Worm (Caenorhabditis elegans) whole organism, L4 larva: Measurements from ENCODE around the gene ZK622.5.

Experiments used
- F44E2.7 ChIP-seq: fragments of 200-800 bp; sonication (Bioruptor generic); IDR thresholded peaks from 2 replicates; pipeline ENCODE4 v2.1.2; 2022; ENCODE audit warnings: missing genetic modification characterization, missing compliant biosample characterization
- F49E8.2 ChIP-seq: sonication (generic microtip); optimal IDR thresholded peaks from 2 replicates; lab custom pipeline; 2016; ENCODE audit warnings: missing compliant biosample characterization, mild to moderate bottlenecking, missing genetic modification characterization, borderline replicate concordance
- T26A8.4 ChIP-seq: fragments of 200-800 bp; sonication (Bioruptor generic); IDR thresholded peaks from 2 replicates; pipeline ENCODE4 v1.3.6; 2022; ENCODE audit warnings: missing genetic modification characterization, missing compliant biosample characterization
- ZK546.5 ChIP-seq, 2 experiments: sonication (generic microtip); optimal IDR thresholded peaks; 2 replicates each; lab custom pipeline; 2017; ENCODE audit warnings: missing biosample characterization in 2 of 2, missing genetic modification characterization in 2 of 2
- aha-1 ChIP-seq: fragments of 150-350 bp; peaks from one replicate; lab custom pipeline; 2014; ENCODE audit warnings: missing biosample characterization, missing genetic modification characterization
- aly-2 ChIP-seq: sonication (generic microtip); optimal IDR thresholded peaks from 2 replicates; lab custom pipeline; 2018; ENCODE audit warnings: missing biosample characterization, missing genetic modification characterization
- arid-1 ChIP-seq: fragments of 200-800 bp; sonication (Bioruptor generic); conservative IDR thresholded peaks from 2 replicates; pipeline ENCODE4 v1.3.6; 2022; ENCODE audit warnings: missing genetic modification reagents, missing genetic modification characterization, missing compliant biosample characterization
- ceh-44 ChIP-seq: fragments of 200-800 bp; sonication (Bioruptor generic); IDR thresholded peaks from 2 replicates; pipeline ENCODE4 v1.3.6; 2022; ENCODE audit warnings: missing genetic modification reagents, missing genetic modification characterization, missing compliant biosample characterization
- ceh-62 ChIP-seq: sonication (generic microtip); optimal IDR thresholded peaks from 2 replicates; lab custom pipeline; 2017; ENCODE audit warnings: missing biosample characterization, missing genetic modification characterization
- cey-2 ChIP-seq: sonication (generic microtip); optimal IDR thresholded peaks from 3 replicates; lab custom pipeline; 2017; ENCODE audit warnings: missing genetic modification characterization, mild to moderate bottlenecking, missing compliant biosample characterization, antibody characterized with exemption, borderline replicate concordance; ENCODE audit not compliant: insufficient read depth
- daf-12 ChIP-seq: fragments of 150-350 bp; optimal IDR thresholded peaks from 2 replicates; lab custom pipeline; 2014; ENCODE audit warnings: missing biosample characterization, missing genetic modification reagents, missing genetic modification characterization
- daf-16 ChIP-seq, 3 experiments: sonication (generic microtip); optimal IDR thresholded peaks; 2 replicates each; lab custom pipeline; 2016 to 2017; ENCODE audit warnings: missing genetic modification characterization in 3 of 3, missing genetic modification reagents in 3 of 3, mild to moderate bottlenecking in 2 of 3, missing compliant biosample characterization in 2 of 3, missing biosample characterization in 1 of 3, moderate library complexity in 1 of 3
- dmd-6 ChIP-seq: fragments of 200-800 bp; sonication (Bioruptor generic); IDR thresholded peaks from 2 replicates; pipeline ENCODE4 v1.3.6; 2022; ENCODE audit warnings: missing genetic modification reagents, missing genetic modification characterization, missing compliant biosample characterization
- dmd-9 ChIP-seq: fragments of 200-800 bp; sonication (Bioruptor generic); IDR thresholded peaks from 2 replicates; pipeline ENCODE4 v1.3.6; 2022; ENCODE audit warnings: missing genetic modification reagents, missing genetic modification characterization, missing compliant biosample characterization
- dpl-1 ChIP-seq: fragments of 150-350 bp; optimal IDR thresholded peaks from 2 replicates; lab custom pipeline; 2014; ENCODE audit warnings: missing biosample characterization, missing genetic modification reagents, missing genetic modification characterization
- duxl-1 ChIP-seq: sonication (generic microtip); optimal IDR thresholded peaks from 2 replicates; lab custom pipeline; 2016; ENCODE audit warnings: mild to moderate bottlenecking, missing genetic modification characterization, moderate library complexity, missing compliant biosample characterization; ENCODE audit not compliant: poor library complexity
- dve-1 ChIP-seq: sonication (generic microtip); optimal IDR thresholded peaks from 2 replicates; lab custom pipeline; 2017; ENCODE audit warnings: antibody characterized with exemption, mild to moderate bottlenecking, missing genetic modification characterization, missing compliant biosample characterization; ENCODE audit not compliant: insufficient read depth
- egl-43 ChIP-seq: fragments of 200-800 bp; sonication (Bioruptor generic); IDR thresholded peaks from 2 replicates; pipeline ENCODE4 v1.3.6; 2022; ENCODE audit warnings: missing genetic modification reagents, missing genetic modification characterization, missing compliant biosample characterization
- hif-1 ChIP-seq, 2 experiments: sonication (generic microtip); optimal IDR thresholded peaks; 2 replicates each; lab custom pipeline; 2016 to 2017; ENCODE audit warnings: missing compliant biosample characterization in 2 of 2, missing genetic modification characterization in 2 of 2, missing genetic modification reagents in 2 of 2, missing genotype in 2 of 2, mild to moderate bottlenecking in 1 of 2
- hlh-11 ChIP-seq: fragments of 200-800 bp; sonication (Bioruptor generic); optimal IDR thresholded peaks from 2 replicates; lab custom pipeline; 2018; ENCODE audit warnings: mild to moderate bottlenecking, missing genetic modification characterization, missing compliant biosample characterization
- hmg-1.1 ChIP-seq: fragments of 200-800 bp; sonication (Bioruptor generic); IDR thresholded peaks from 2 replicates; pipeline ENCODE4 v1.3.6; 2022; ENCODE audit warnings: missing genetic modification reagents, missing genetic modification characterization, missing compliant biosample characterization
- lin-13 ChIP-seq: fragments of 150-350 bp; optimal IDR thresholded peaks from 2 replicates; lab custom pipeline; 2014; ENCODE audit warnings: missing biosample characterization, missing genetic modification reagents, missing genetic modification characterization
- lin-38 ChIP-seq: fragments of 200-800 bp; sonication (Bioruptor generic); IDR thresholded peaks from 2 replicates; pipeline ENCODE4 v1.3.6; 2022; ENCODE audit warnings: missing genetic modification reagents, missing genetic modification characterization, missing compliant biosample characterization
- lsy-2 ChIP-seq, 2 experiments: fragments of 150-350 bp in 1 of 2; sonication (generic microtip) in 1 of 2; optimal IDR thresholded peaks; 2 replicates each; lab custom pipeline; 2014 to 2017; ENCODE audit warnings: missing biosample characterization in 2 of 2, missing genetic modification characterization in 2 of 2
- madf-5 ChIP-seq, 2 experiments: fragments of 200-800 bp; sonication (Bioruptor generic); IDR thresholded peaks; 2 replicates each; pipeline ENCODE4 v1.3.6; 2022; ENCODE audit warnings: missing compliant biosample characterization in 2 of 2, missing genetic modification characterization in 2 of 2
- mdl-1 ChIP-seq, 2 experiments: fragments of 150-350 bp in 1 of 2; sonication (generic microtip) in 1 of 2; optimal IDR thresholded peaks; 2 replicates each; lab custom pipeline; 2014 to 2017; ENCODE audit warnings: missing biosample characterization in 2 of 2, missing genetic modification characterization in 2 of 2
- mes-2 ChIP-seq: sonication (generic microtip); optimal IDR thresholded peaks from 2 replicates; lab custom pipeline; 2016; ENCODE audit warnings: missing genotype, mild to moderate bottlenecking, missing genetic modification characterization, missing compliant biosample characterization; ENCODE audit not compliant: poor library complexity, severe bottlenecking
- mxl-2 ChIP-seq: fragments of 200-800 bp; sonication (Bioruptor generic); conservative IDR thresholded peaks from 2 replicates; pipeline ENCODE4 v1.3.6; 2022; ENCODE audit warnings: missing genetic modification reagents, missing genetic modification characterization, missing compliant biosample characterization
- mxl-3 ChIP-seq: fragments of 200-800 bp; sonication (Bioruptor generic); optimal IDR thresholded peaks from 2 replicates; lab custom pipeline; 2018; ENCODE audit warnings: mild to moderate bottlenecking, missing genetic modification characterization, missing compliant biosample characterization
- nhr-102 ChIP-seq: sonication (generic microtip); optimal IDR thresholded peaks from 2 replicates; lab custom pipeline; 2016; ENCODE audit warnings: mild to moderate bottlenecking, missing genetic modification characterization, moderate library complexity, missing compliant biosample characterization
- nhr-28 ChIP-seq: fragments of 150-350 bp; optimal IDR thresholded peaks from 2 replicates; lab custom pipeline; 2014; ENCODE audit warnings: missing biosample characterization, missing genetic modification characterization
- nhr-77 ChIP-seq: fragments of 150-350 bp; optimal IDR thresholded peaks from 2 replicates; lab custom pipeline; 2014; ENCODE audit warnings: missing biosample characterization, missing genetic modification characterization
- pha-4 ChIP-seq, 2 experiments: fragments of 150-350 bp in 1 of 2; fragments of 200-800 bp in 1 of 2; sonication (Bioruptor generic) in 1 of 2; IDR thresholded peaks in 1 of 2; optimal IDR thresholded peaks in 1 of 2; 2 replicates each; pipeline versions ENCODE4 v1.3.6 to Lab custom; 2014 to 2022; ENCODE audit warnings: missing genetic modification characterization in 2 of 2, missing genetic modification reagents in 2 of 2, missing biosample characterization in 1 of 2, missing compliant biosample characterization in 1 of 2
- pqm-1 ChIP-seq: sonication (generic microtip); optimal IDR thresholded peaks from 2 replicates; lab custom pipeline; 2017; ENCODE audit warnings: missing biosample characterization, missing genetic modification characterization
- rbr-2 ChIP-seq: sonication (generic microtip); optimal IDR thresholded peaks from 2 replicates; lab custom pipeline; 2016; ENCODE audit warnings: missing genotype, missing genetic modification characterization, missing compliant biosample characterization
- skn-1 ChIP-seq: fragments of 150-350 bp; optimal IDR thresholded peaks from 2 replicates; lab custom pipeline; 2014; ENCODE audit warnings: missing biosample characterization, missing genetic modification characterization
- snpc-1.2 ChIP-seq: fragments of 200-800 bp; sonication (Bioruptor generic); IDR thresholded peaks from 2 replicates; pipeline ENCODE4 v1.3.6; 2022; ENCODE audit warnings: missing genetic modification reagents, missing genetic modification characterization, missing compliant biosample characterization
- snpc-4 ChIP-seq: fragments of 150-350 bp; optimal IDR thresholded peaks from 2 replicates; lab custom pipeline; 2014; ENCODE audit warnings: missing biosample characterization, missing genetic modification characterization
- tag-97 ChIP-seq: fragments of 200-800 bp; sonication (Bioruptor generic); IDR thresholded peaks from 2 replicates; pipeline ENCODE4 v1.3.6; 2022; ENCODE audit warnings: missing genetic modification characterization, missing compliant biosample characterization
- unc-130 ChIP-seq: sonication (generic microtip); optimal IDR thresholded peaks from 2 replicates; lab custom pipeline; 2016; ENCODE audit warnings: missing genetic modification reagents, missing genetic modification characterization, missing compliant biosample characterization
- unc-62 ChIP-seq, 3 experiments: fragments of 150-350 bp in 1 of 3; sonication (generic microtip); optimal IDR thresholded peaks in 2 of 3; peaks in 1 of 3; 1 replicate in 1 of 3; 2 replicates in 2 of 3; lab custom pipeline; 2014 to 2017; ENCODE audit warnings: missing biosample characterization in 3 of 3, missing genetic modification characterization in 3 of 3, missing genetic modification reagents in 3 of 3, missing genotype in 1 of 3
- zip-2 ChIP-seq: fragments of 150-350 bp; optimal IDR thresholded peaks from 2 replicates; lab custom pipeline; 2014; ENCODE audit warnings: missing biosample characterization, missing genetic modification characterization
- ztf-11 ChIP-seq: fragments of 150-350 bp; optimal IDR thresholded peaks from 2 replicates; lab custom pipeline; 2014; ENCODE audit warnings: missing biosample characterization, missing genetic modification characterization
- ztf-7 ChIP-seq: fragments of 150-350 bp; optimal IDR thresholded peaks from 2 replicates; lab custom pipeline; 2014; ENCODE audit warnings: missing biosample characterization, missing genetic modification characterization

Gene ZK622.5

ce11 chrII:5320205-5320951, 31.1 kb downstream of the ZK622.5 start:
- TF ChIP-seq lin-13 (peak; percentile 3), hlh-11 (tag; lab: Kevin White, UChicago) (peak; percentile 31), dmd-9 (no peak), aha-1 (tag; lab: Kevin White, UChicago) (peak; percentile 52), unc-62 (GFP tag; optimal IDR thresholded peaks at IDR 0.05 in 1 of 2; lab: Kevin White, UChicago) (peak in 1 of 2 experiments; percentile 97), unc-62 (tag; optimal IDR thresholded peaks at IDR 0.05; lab: Kevin White, UChicago) (no peak), ceh-44 (GFP tag; lab: Robert Waterston, UW) (no peak), ceh-62 (tag; lab: Kevin White, UChicago) (no peak), mxl-3 (peak; percentile 6), pha-4 (GFP tag; IDR thresholded peaks at IDR 0.05; lab: Robert Waterston, UW) (no peak), pha-4 (tag; optimal IDR thresholded peaks at IDR 0.05; lab: Kevin White, UChicago) (peak; percentile 81), T26A8.4 (GFP tag; lab: Robert Waterston, UW) (0 out of 2 replicates have a peak, but pooled peaks have one; percentile 27), cey-2 (tag; lab: Kevin White, UChicago) (peak; percentile 34), nhr-28 (tag; lab: Kevin White, UChicago) (peak; percentile 97), dmd-6 (peak; percentile 62; the same call in 1 of the 2 replicates), nhr-77 (tag; lab: Kevin White, UChicago) (peak; percentile 99), ZK546.5 (tag; optimal IDR thresholded peaks at IDR 0.05; lab: Kevin White, UChicago) (no peak), rbr-2 (tag; lab: Kevin White, UChicago) (peak; percentile 7), pqm-1 (tag; lab: Kevin White, UChicago) (peak; percentile 70), ztf-11 (tag; lab: Kevin White, UChicago) (no peak), hif-1 (tag; optimal IDR thresholded peaks at IDR 0.05; lab: Kevin White, UChicago) (peak in 1 of 2 experiments; percentile 10), dve-1 (peak; percentile 56), unc-130 (GFP tag; lab: Kevin White, UChicago) (no peak), daf-16 (GFP tag; optimal IDR thresholded peaks at IDR 0.05; lab: Kevin White, UChicago) (no peak), daf-16 (tag; optimal IDR thresholded peaks at IDR 0.05; lab: Kevin White, UChicago) (peak; percentile 56)

ce11 chrII:5321718-5322286, 32.6 kb downstream of the ZK622.5 start:
- TF ChIP-seq madf-5 (GFP tag; IDR thresholded peaks at IDR 0.05; lab: Robert Waterston, UW) = 0 out of 4 replicates have a peak, but pooled peaks of 1 of the 2 experiments have one; percentile 5
- no peak for TF ChIP-seq dpl-1 (GFP tag; lab: Kevin White, UChicago)
- TF ChIP-seq lsy-2 (tag; optimal IDR thresholded peaks at IDR 0.05; lab: Kevin White, UChicago) = peak; percentile 25 to 38
- no peak for TF ChIP-seq lin-38
- no peak for TF ChIP-seq arid-1
- TF ChIP-seq daf-12 = no peak
- peak; percentile 12 for TF ChIP-seq zip-2 (tag; lab: Kevin White, UChicago)
- peak; percentile 42 for TF ChIP-seq duxl-1
- no peak; the same call in 1 of the 2 replicates for TF ChIP-seq egl-43
- TF ChIP-seq ztf-7 (tag; lab: Kevin White, UChicago) = no peak
- TF ChIP-seq mes-2 = peak; percentile 41
- no peak for TF ChIP-seq F44E2.7 (GFP tag; lab: Robert Waterston, UW)
- no peak for TF ChIP-seq tag-97 (GFP tag; lab: Robert Waterston, UW)
- TF ChIP-seq F49E8.2 (tag; lab: Kevin White, UChicago) = no peak
- peak; percentile 50; the same call in 1 of the 2 replicates for TF ChIP-seq hmg-1.1 (GFP tag; lab: Robert Waterston, UW)
- peak; percentile 66 for TF ChIP-seq nhr-28 (tag; lab: Kevin White, UChicago)
- TF ChIP-seq snpc-4 (tag; lab: Kevin White, UChicago) = no peak
- TF ChIP-seq hif-1 (tag; optimal IDR thresholded peaks at IDR 0.05; lab: Kevin White, UChicago) = peak in 1 of 2 experiments; percentile 46
- TF ChIP-seq mdl-1 (tag; optimal IDR thresholded peaks at IDR 0.05; lab: Kevin White, UChicago) = peak in 1 of 2 experiments; percentile 41
- peak in 1 of 2 experiments; percentile 98 for TF ChIP-seq unc-62 (GFP tag; optimal IDR thresholded peaks at IDR 0.05 in 1 of 2; lab: Kevin White, UChicago)
- TF ChIP-seq unc-62 (tag; optimal IDR thresholded peaks at IDR 0.05; lab: Kevin White, UChicago) = no peak
- peak; percentile 82 for TF ChIP-seq nhr-102 (tag; lab: Kevin White, UChicago)
- no peak for TF ChIP-seq snpc-1.2
- TF ChIP-seq dmd-6 = peak; percentile 52
- TF ChIP-seq aly-2 = no peak
- TF ChIP-seq skn-1 = no peak
- no peak for TF ChIP-seq mxl-2
